Worm (Caenorhabditis elegans): ENCODE results near the gene T13H10.2.

T13H10.2 gene

DNA sequence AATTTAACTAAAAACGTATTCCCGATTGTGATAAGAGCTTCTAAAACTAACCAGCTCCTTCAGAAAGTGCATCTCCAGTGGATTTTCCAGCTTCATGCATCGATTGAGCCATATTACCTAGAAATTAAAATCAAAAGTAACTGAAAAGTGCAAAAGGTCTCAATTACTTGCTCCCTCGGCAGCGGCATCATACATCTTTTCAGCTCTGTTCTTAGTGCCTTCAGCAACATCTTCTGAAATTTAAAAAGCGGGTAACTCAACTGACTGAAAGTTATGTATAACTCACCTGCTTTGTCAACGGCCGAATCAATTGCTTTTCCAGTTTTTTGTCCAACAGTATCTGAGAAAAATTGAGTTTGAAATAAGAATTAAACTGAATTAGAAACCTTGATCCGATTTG, 39.6 kb upstream of the T13H10.2 start:
- TF ChIP-seq R02D3.7 (tag; optimal IDR thresholded peaks at IDR 0.05) (no peak), elt-1 (tag; optimal IDR thresholded peaks at IDR 0.05) (no peak), skn-1 (tag; optimal IDR thresholded peaks at IDR 0.05) (no peak), snpc-4 (tag; optimal IDR thresholded peaks at IDR 0.05) (no peak), mdl-1 (tag; optimal IDR thresholded peaks at IDR 0.05) (no peak), nhr-25 (tag; optimal IDR thresholded peaks at IDR 0.05) (no peak), nhr-43 (tag; optimal IDR thresholded peaks at IDR 0.05; ENCODE audit: poor library complexity, severe bottlenecking) (no peak), pqm-1 (tag; optimal IDR thresholded peaks at IDR 0.05) (no peak), nfya-1 (tag; optimal IDR thresholded peaks at IDR 0.05; ENCODE audit: insufficient read depth) (no peak), unc-62 (GFP tag; optimal IDR thresholded peaks at IDR 0.05) (no peak), ZK546.5 (tag; optimal IDR thresholded peaks at IDR 0.05) (no peak), elt-3 (tag; optimal IDR thresholded peaks at IDR 0.05) (no peak), fos-1 (tag; optimal IDR thresholded peaks at IDR 0.05) (no peak), ceh-82 (tag; optimal IDR thresholded peaks at IDR 0.05) (no peak), ceh-9 (tag; optimal IDR thresholded peaks at IDR 0.05) (no peak), nhr-23 (tag; optimal IDR thresholded peaks at IDR 0.05) (no peak), fkh-2 (tag; optimal IDR thresholded peaks at IDR 0.05) (no peak), nhr-12 (tag; optimal IDR thresholded peaks at IDR 0.05) (no peak)

DNA sequence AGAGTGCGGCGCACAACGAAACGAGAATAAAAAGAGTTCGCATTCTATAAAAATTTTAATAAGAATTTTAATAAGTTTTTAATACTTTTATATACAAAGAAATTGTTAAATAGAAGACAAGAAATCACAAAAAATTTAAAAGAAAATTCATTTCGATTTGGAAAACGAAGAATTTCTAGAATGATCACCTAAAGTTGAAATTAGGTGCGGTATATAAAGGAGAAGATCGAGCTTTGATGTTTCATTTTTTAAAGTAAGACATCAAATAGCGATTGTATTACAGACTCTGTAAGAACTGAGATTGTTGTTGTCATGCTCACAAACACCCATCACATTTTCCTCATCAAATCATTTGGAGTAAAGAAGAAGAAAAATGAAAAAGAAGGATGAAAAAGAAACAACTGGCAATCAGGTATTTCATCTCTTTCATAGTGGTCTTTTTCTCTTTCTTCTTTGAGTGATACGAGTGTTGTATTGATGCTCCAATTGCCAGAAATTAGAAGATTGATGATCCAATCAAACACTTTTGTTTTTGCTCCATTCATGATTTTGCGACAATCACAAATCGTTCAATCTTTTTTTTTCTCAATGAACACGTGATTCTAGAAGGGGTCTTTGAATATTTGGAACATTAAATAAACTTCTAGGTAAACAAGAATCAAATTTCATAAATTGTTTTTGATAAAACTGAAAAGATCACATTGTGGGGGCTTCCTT, 35.7 kb upstream of the T13H10.2 start, which contains the start of gene dur-1:
dur-1 (minus strand) TSS at position 51 of the 717 bp plus-strand sequence.
- TF ChIP-seq ama-1 (optimal IDR thresholded peaks at IDR 0.05), result no peak
- peak; percentile 32 for TF ChIP-seq egl-5 (tag; optimal IDR thresholded peaks at IDR 0.05)
- TF ChIP-seq nfya-1 (tag; optimal IDR thresholded peaks at IDR 0.05; ENCODE audit: insufficient read depth), result peak; percentile 25
- peak; percentile 5 for TF ChIP-seq ceh-28 (tag; optimal IDR thresholded peaks at IDR 0.05)

DNA sequence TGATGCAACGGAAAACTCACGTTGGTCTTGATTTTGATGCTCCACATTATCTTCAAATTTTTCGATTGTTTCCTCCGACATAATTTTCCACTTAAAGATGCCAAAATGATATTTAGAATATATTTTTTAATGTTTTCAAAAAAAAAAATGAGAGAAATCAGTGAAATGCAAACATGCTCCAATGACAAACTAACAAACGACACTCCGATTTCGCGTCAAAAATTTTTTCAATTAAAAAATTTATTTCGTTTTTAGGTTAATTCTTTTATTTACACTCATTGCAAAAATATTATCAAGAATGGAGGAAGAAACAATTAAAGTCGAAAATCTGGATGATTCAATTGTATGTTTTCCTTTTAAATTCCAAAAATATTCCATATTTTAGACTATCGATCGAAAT, 32.0 kb upstream of the T13H10.2 start, which contains the start of the genes trmt-10A and F25H8.2:
trmt-10A (minus strand) TSS at position 159 of the 400 bp plus-strand sequence.
F25H8.2 (plus strand) TSS at position 181 of the 400 bp plus-strand sequence.
- TF ChIP-seq snpc-4 (tag; optimal IDR thresholded peaks at IDR 0.05), result no peak
- TF ChIP-seq mml-1 (tag; optimal IDR thresholded peaks at IDR 0.05), result no peak
- no peak for TF ChIP-seq ceh-9 (tag; optimal IDR thresholded peaks at IDR 0.05)
- peak; percentile 47 for TF ChIP-seq nhr-23 (tag; optimal IDR thresholded peaks at IDR 0.05)
- no peak for TF ChIP-seq unc-62 (GFP tag; optimal IDR thresholded peaks at IDR 0.05)
- no peak for TF ChIP-seq nhr-43 (tag; optimal IDR thresholded peaks at IDR 0.05; ENCODE audit: poor library complexity, severe bottlenecking)
- no peak for TF ChIP-seq lin-39 (tag; optimal IDR thresholded peaks at IDR 0.05)
- no peak for TF ChIP-seq nhr-76 (tag; optimal IDR thresholded peaks at IDR 0.05)
- TF ChIP-seq pha-4 (tag; optimal IDR thresholded peaks at IDR 0.05), result peak; percentile 84
- no peak for TF ChIP-seq unc-39 (tag; optimal IDR thresholded peaks at IDR 0.05)
- no peak for TF ChIP-seq lsy-12 (tag; optimal IDR thresholded peaks at IDR 0.05)
- TF ChIP-seq lin-15B (tag; optimal IDR thresholded peaks at IDR 0.05), result peak; percentile 75

DNA sequence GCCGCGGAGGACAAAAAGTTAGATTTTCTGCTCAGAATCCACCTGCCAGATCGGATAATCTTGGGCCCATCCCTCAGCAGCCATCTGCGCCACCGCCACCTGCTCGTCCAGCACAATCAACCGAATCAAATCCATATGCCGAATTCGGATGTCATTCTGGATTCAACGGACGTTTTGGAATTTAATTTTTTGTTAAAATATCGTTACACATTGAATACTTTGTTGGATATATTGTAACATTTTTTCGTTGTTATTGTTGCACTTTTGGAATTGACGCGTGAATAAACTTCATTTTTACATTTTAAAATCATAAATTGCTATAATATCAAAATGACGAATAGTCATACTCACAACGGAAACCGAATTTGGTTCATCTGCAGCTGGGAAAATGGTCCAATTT, 30.5 kb upstream of the T13H10.2 start, which contains the start of gene spe-29:
spe-29 (plus strand) TSS at position 301 of the 400 bp plus-strand sequence.
- TF ChIP-seq lsy-12 (tag; optimal IDR thresholded peaks at IDR 0.05), result no peak
- no peak for TF ChIP-seq ZK546.5 (tag; optimal IDR thresholded peaks at IDR 0.05)
- TF ChIP-seq nfya-1 (tag; optimal IDR thresholded peaks at IDR 0.05; ENCODE audit: insufficient read depth), result no peak
- TF ChIP-seq nhr-25 (tag; optimal IDR thresholded peaks at IDR 0.05), result no peak
- no peak for TF ChIP-seq R02D3.7 (tag; optimal IDR thresholded peaks at IDR 0.05)
- no peak for TF ChIP-seq unc-62 (GFP tag; optimal IDR thresholded peaks at IDR 0.05)
- TF ChIP-seq pqm-1 (tag; optimal IDR thresholded peaks at IDR 0.05), result no peak
- no peak for TF ChIP-seq nhr-76 (tag; optimal IDR thresholded peaks at IDR 0.05)
- no peak for TF ChIP-seq eor-1 (tag; optimal IDR thresholded peaks at IDR 0.05)
- TF ChIP-seq lin-15B (tag; optimal IDR thresholded peaks at IDR 0.05), result no peak
- no peak for TF ChIP-seq tbx-2 (tag; optimal IDR thresholded peaks at IDR 0.05)
- no peak for TF ChIP-seq ceh-16 (tag; optimal IDR thresholded peaks at IDR 0.05)
- TF ChIP-seq lin-39 (tag; optimal IDR thresholded peaks at IDR 0.05), result no peak

DNA sequence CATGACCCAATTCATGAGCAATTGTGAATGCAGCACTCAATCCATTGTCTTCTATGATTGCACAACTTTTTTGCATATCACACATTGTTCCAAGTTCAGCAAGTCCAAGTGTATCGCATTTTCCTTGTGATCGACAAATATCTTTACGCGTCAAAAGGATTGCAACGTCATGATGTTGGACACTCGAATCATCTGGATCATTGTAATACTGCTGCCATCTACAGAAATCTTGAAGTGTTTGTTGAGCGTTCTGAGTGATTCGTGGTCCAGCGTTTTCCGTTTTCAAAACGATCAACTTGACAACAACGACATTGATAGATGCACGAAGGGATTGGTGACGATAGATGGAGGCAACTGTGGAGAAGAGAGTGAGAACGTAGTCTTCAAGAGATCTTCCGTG, 20.8 kb upstream of the T13H10.2 start:
- TF ChIP-seq tbx-2 (tag; optimal IDR thresholded peaks at IDR 0.05) (no peak), ceh-82 (tag; optimal IDR thresholded peaks at IDR 0.05) (no peak), hmg-11 (tag; optimal IDR thresholded peaks at IDR 0.05) (no peak), fos-1 (tag; optimal IDR thresholded peaks at IDR 0.05) (no peak), ceh-16 (tag; optimal IDR thresholded peaks at IDR 0.05) (no peak), eor-1 (tag; optimal IDR thresholded peaks at IDR 0.05) (no peak), elt-3 (tag; optimal IDR thresholded peaks at IDR 0.05) (no peak), ZK546.5 (tag; optimal IDR thresholded peaks at IDR 0.05) (no peak), ama-1 (optimal IDR thresholded peaks at IDR 0.05) (no peak), pqm-1 (tag; optimal IDR thresholded peaks at IDR 0.05) (no peak), R02D3.7 (tag; optimal IDR thresholded peaks at IDR 0.05) (no peak), nhr-67 (tag; optimal IDR thresholded peaks at IDR 0.05) (no peak), lin-39 (tag; optimal IDR thresholded peaks at IDR 0.05) (no peak)
